Fruit fly (Drosophila melanogaster): ENCODE results near the gene CG2187.

dm6 chr3R:31709769-31710168 lies 48.7 kb downstream of the CG2187 start:
- TF ChIP-seq CG8301 (tag; optimal IDR thresholded peaks at IDR 0.05) (peak; percentile 32), Pif1A (GFP tag; optimal IDR thresholded peaks at IDR 0.05) (no peak), rn (GFP tag; IDR thresholded peaks at IDR 0.05) (no peak), CG13204 (GFP tag; optimal IDR thresholded peaks at IDR 0.05) (no peak), CG17806 (tag; optimal IDR thresholded peaks at IDR 0.05) (no peak), CG4496 (GFP tag; IDR thresholded peaks at IDR 0.05) (no peak), EcR (GFP tag; optimal IDR thresholded peaks at IDR 0.05) (no peak), Pif1B (GFP tag; optimal IDR thresholded peaks at IDR 0.05) (no peak), gl (tag; optimal IDR thresholded peaks at IDR 0.05) (no peak), CG9948 (tag; optimal IDR thresholded peaks at IDR 0.05) (no peak)
